Fruit fly (Drosophila melanogaster) whole organism, prepupa: ENCODE measurements around the gene Jwa.

Experiments
- Blimp-1 ChIP-seq: fragments of 200-800 bp; sonication (Bioruptor generic); optimal IDR thresholded peaks from 3 replicates; lab custom pipeline; 2017; ENCODE audit warnings: missing biosample characterization, missing genetic modification characterization, mild to moderate bottlenecking, moderate library complexity, missing genetic modification reagents
- CG6276 ChIP-seq: fragments of 200-800 bp; sonication (Bioruptor generic); optimal IDR thresholded peaks from 2 replicates; lab custom pipeline; 2017; ENCODE audit warnings: missing biosample characterization, mild to moderate bottlenecking, missing genetic modification characterization
- achi ChIP-seq: fragments of 200-800 bp; sonication (Bioruptor generic); optimal IDR thresholded peaks from 3 replicates; lab custom pipeline; 2016; ENCODE audit warnings: missing biosample characterization, missing genetic modification characterization

DNA sequence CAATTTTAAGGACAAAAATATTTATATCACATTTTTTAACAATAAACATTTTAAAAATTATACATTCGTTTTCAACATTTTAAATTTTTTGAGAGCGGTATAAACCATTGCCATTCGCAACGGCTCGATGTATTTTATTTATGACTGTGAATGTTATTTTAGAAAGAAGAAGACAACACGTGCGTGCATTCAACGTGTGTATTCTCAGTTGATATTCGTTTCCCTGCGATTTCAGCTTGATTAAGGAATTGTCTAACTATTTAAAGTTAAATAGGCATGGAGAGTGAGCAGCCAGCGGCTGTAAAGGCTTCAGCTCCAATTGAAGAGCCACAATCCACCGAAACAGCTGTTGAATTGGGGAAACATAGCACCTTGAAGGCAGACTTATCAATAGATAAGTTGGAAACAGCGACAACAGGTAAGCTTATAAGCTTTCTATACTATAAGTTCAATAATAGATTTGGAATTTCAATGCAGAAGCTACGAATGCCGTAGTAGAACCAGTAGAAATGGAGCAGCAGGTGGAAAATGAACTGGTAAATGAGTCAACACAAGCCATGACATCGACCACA is 6.9 kb downstream of the Jwa start, which contains the start of gene CG10341:
- TF ChIP-seq CG6276 (GFP tag; lab: Kevin White, UChicago), result no peak
- no peak for TF ChIP-seq Blimp-1 (GFP tag; lab: Kevin White, UChicago)
- TF ChIP-seq achi (GFP tag; lab: Kevin White, UChicago), result no peak
